Fruit fly (Drosophila melanogaster) whole organism, embryonic: ENCODE measurements around the gene Cad96Cb.

Experiments
- Bgb ChIP-seq: fragments of 200-800 bp; sonication (Bioruptor generic); IDR thresholded peaks from 2 replicates; pipeline ENCODE4 v1.3.6; 2022; ENCODE audit warnings: missing biosample characterization, missing genetic modification characterization; ENCODE audit not compliant: partially characterized antibody
- BtbVII ChIP-seq: fragments of 200-800 bp; sonication (Bioruptor generic); optimal IDR thresholded peaks from 3 replicates; lab custom pipeline; 2017; ENCODE audit warnings: missing biosample characterization, mild to moderate bottlenecking, missing genetic modification characterization
- C15 ChIP-seq: fragments of 200-800 bp; sonication (Bioruptor generic); IDR thresholded peaks from 3 replicates; pipeline ENCODE4 v1.3.6; 2022; ENCODE audit warnings: missing biosample characterization, missing genetic modification characterization
- CG10147 ChIP-seq: fragments of 200-800 bp; sonication (Bioruptor generic); optimal IDR thresholded peaks from 2 replicates; lab custom pipeline; 2019; ENCODE audit warnings: missing biosample characterization, mild to moderate bottlenecking, missing genetic modification characterization, moderate library complexity
- CG10267 ChIP-seq: fragments of 200-800 bp; sonication (Bioruptor generic); optimal IDR thresholded peaks from 2 replicates; lab custom pipeline; 2018; ENCODE audit warnings: missing biosample characterization, mild to moderate bottlenecking, missing genetic modification characterization, moderate library complexity
- CG12219 ChIP-seq: fragments of 200-800 bp; sonication (Bioruptor generic); optimal IDR thresholded peaks from 3 replicates; lab custom pipeline; 2018; ENCODE audit warnings: missing biosample characterization, mild to moderate bottlenecking, missing genetic modification characterization
- CG12391 ChIP-seq: fragments of 200-800 bp; sonication (Bioruptor generic); optimal IDR thresholded peaks from 3 replicates; lab custom pipeline; 2018; ENCODE audit warnings: missing biosample characterization, mild to moderate bottlenecking, missing genetic modification characterization, moderate library complexity
- CG14014 ChIP-seq: fragments of 200-800 bp; sonication (Bioruptor generic); IDR thresholded peaks from 2 replicates; pipeline ENCODE4 v1.3.6; 2022; ENCODE audit warnings: missing biosample characterization, missing genetic modification characterization
- CG14965 ChIP-seq: fragments of 200-800 bp; sonication (Bioruptor generic); optimal IDR thresholded peaks from 2 replicates; lab custom pipeline; 2016; ENCODE audit warnings: missing biosample characterization, missing genetic modification characterization, borderline replicate concordance
- CG15073 ChIP-seq: fragments of 200-800 bp; sonication (Bioruptor generic); optimal IDR thresholded peaks from 2 replicates; lab custom pipeline; 2016; ENCODE audit warnings: missing biosample characterization, missing genetic modification characterization
- CG15601 ChIP-seq: fragments of 200-800 bp; sonication (Bioruptor generic); optimal IDR thresholded peaks from 3 replicates; lab custom pipeline; 2019; ENCODE audit warnings: missing biosample characterization, mild to moderate bottlenecking, missing genetic modification characterization, moderate library complexity
- CG1602 ChIP-seq: fragments of 200-800 bp; sonication (Bioruptor generic); optimal IDR thresholded peaks from 3 replicates; lab custom pipeline; 2016; ENCODE audit warnings: missing biosample characterization, missing genetic modification characterization
- CG2199 ChIP-seq: fragments of 200-800 bp; sonication (Bioruptor generic); IDR thresholded peaks from 3 replicates; pipeline ENCODE4 v1.3.6; 2022; ENCODE audit warnings: missing biosample characterization, missing genetic modification characterization
- CG2678 ChIP-seq: fragments of 200-800 bp; sonication (Bioruptor generic); optimal IDR thresholded peaks from 3 replicates; lab custom pipeline; 2019; ENCODE audit warnings: missing biosample characterization, mild to moderate bottlenecking, missing genetic modification characterization, moderate library complexity
- CG2712 ChIP-seq: fragments of 200-800 bp; optimal IDR thresholded peaks from 3 replicates; lab custom pipeline; 2019; ENCODE audit warnings: missing biosample characterization, mild to moderate bottlenecking, missing genetic modification characterization, moderate library complexity
- CG33557 ChIP-seq: fragments of 200-800 bp; sonication (Bioruptor generic); optimal IDR thresholded peaks from 2 replicates; lab custom pipeline; 2019; ENCODE audit warnings: missing biosample characterization, mild to moderate bottlenecking, missing genetic modification characterization, moderate library complexity
- CG3726 ChIP-seq: fragments of 200-800 bp; sonication (Bioruptor generic); IDR thresholded peaks from 3 replicates; pipeline ENCODE4, ENCODE4 v1.3.6; 2022; ENCODE audit warnings: missing biosample characterization, missing genetic modification characterization
- CG42726 ChIP-seq: fragments of 200-800 bp; sonication (Bioruptor generic); IDR thresholded peaks from 2 replicates; pipeline ENCODE4 v1.3.6; 2022; ENCODE audit warnings: missing biosample characterization, missing genetic modification characterization; ENCODE audit not compliant: partially characterized antibody
- CG7271 ChIP-seq: fragments of 200-800 bp; sonication (Bioruptor generic); optimal IDR thresholded peaks from 2 replicates; lab custom pipeline; 2018; ENCODE audit warnings: missing biosample characterization, mild to moderate bottlenecking, missing genetic modification characterization, moderate library complexity
- CG9609 ChIP-seq: fragments of 200-800 bp; sonication (Bioruptor generic); optimal IDR thresholded peaks from 3 replicates; lab custom pipeline; 2016; ENCODE audit warnings: missing biosample characterization, missing genetic modification characterization
- CG9817 ChIP-seq: fragments of 200-800 bp; sonication (Bioruptor generic); optimal IDR thresholded peaks from 2 replicates; lab custom pipeline; 2018; ENCODE audit warnings: missing biosample characterization, mild to moderate bottlenecking, missing genetic modification characterization, moderate library complexity
- Fer1 ChIP-seq: fragments of 200-800 bp; sonication (Bioruptor generic); optimal IDR thresholded peaks from 2 replicates; lab custom pipeline; 2017; ENCODE audit warnings: missing biosample characterization, mild to moderate bottlenecking, missing genetic modification characterization
- Hmr ChIP-seq: fragments of 200-800 bp; sonication (Bioruptor generic); optimal IDR thresholded peaks from 3 replicates; lab custom pipeline; 2017; ENCODE audit warnings: mild to moderate bottlenecking, missing biosample characterization, missing genetic modification reagents, missing genetic modification characterization
- Lhr ChIP-seq: fragments of 200-800 bp; sonication (Bioruptor generic); optimal IDR thresholded peaks from 3 replicates; lab custom pipeline; 2017; ENCODE audit warnings: mild to moderate bottlenecking, missing biosample characterization, missing genetic modification reagents, missing genetic modification characterization
- Oli ChIP-seq: fragments of 200-800 bp; sonication (Bioruptor generic); optimal IDR thresholded peaks from 2 replicates; lab custom pipeline; 2018; ENCODE audit warnings: missing biosample characterization, mild to moderate bottlenecking, missing genetic modification characterization, moderate library complexity
- Rx ChIP-seq: fragments of 200-800 bp; sonication (Bioruptor generic); IDR thresholded peaks from 2 replicates; pipeline ENCODE4 v1.3.6; 2022; ENCODE audit warnings: missing biosample characterization, missing genetic modification characterization
- Spps ChIP-seq: fragments of 200-800 bp; sonication (Bioruptor generic); optimal IDR thresholded peaks from 2 replicates; lab custom pipeline; 2018; ENCODE audit warnings: missing biosample characterization, mild to moderate bottlenecking, missing genetic modification characterization
- Ssrp ChIP-seq: fragments of 200-800 bp; sonication (Bioruptor generic); optimal IDR thresholded peaks from 2 replicates; lab custom pipeline; 2018; ENCODE audit warnings: missing biosample characterization, mild to moderate bottlenecking, missing genetic modification characterization, moderate library complexity
- Stat92E ChIP-seq, 3 experiments: fragments of >200 bp in 2 of 3; fragments of 200-800 bp in 1 of 3; sonication (Bioruptor generic) in 1 of 3; optimal IDR thresholded peaks; 2 replicates each; lab custom pipeline; 2017 to 2019; ENCODE audit warnings: missing biosample characterization in 3 of 3, missing genetic modification characterization in 3 of 3, mild to moderate bottlenecking in 1 of 3, moderate library complexity in 1 of 3
- cg ChIP-seq: fragments of 200-800 bp; sonication (Bioruptor generic); optimal IDR thresholded peaks from 3 replicates; lab custom pipeline; 2019; ENCODE audit warnings: missing biosample characterization, mild to moderate bottlenecking, missing genetic modification characterization, moderate library complexity
- dmrt99B ChIP-seq: fragments of 200-800 bp; sonication (Bioruptor generic); optimal IDR thresholded peaks from 2 replicates; lab custom pipeline; 2018; ENCODE audit warnings: missing biosample characterization, mild to moderate bottlenecking, missing genetic modification characterization, moderate library complexity
- ems ChIP-seq: fragments of 200-800 bp; sonication (Bioruptor generic); optimal IDR thresholded peaks from 3 replicates; lab custom pipeline; 2016; ENCODE audit warnings: missing biosample characterization, missing genetic modification characterization
- fd96Cb ChIP-seq: fragments of 200-800 bp; sonication (Bioruptor generic); optimal IDR thresholded peaks from 2 replicates; lab custom pipeline; 2018; ENCODE audit warnings: missing biosample characterization, mild to moderate bottlenecking, missing genetic modification characterization, moderate library complexity
- fu2 ChIP-seq: fragments of 200-800 bp; sonication (Bioruptor generic); optimal IDR thresholded peaks from 2 replicates; lab custom pipeline; 2016; ENCODE audit warnings: missing biosample characterization, missing genetic modification characterization
- gfzf ChIP-seq: fragments of 200-800 bp; sonication (Bioruptor generic); optimal IDR thresholded peaks from 2 replicates; lab custom pipeline; 2016; ENCODE audit warnings: missing biosample characterization, mild to moderate bottlenecking, missing genetic modification characterization, moderate library complexity
- h ChIP-seq: fragments of >200 bp; optimal IDR thresholded peaks from 2 replicates; lab custom pipeline; 2017
- hth ChIP-seq: fragments of >200 bp; optimal IDR thresholded peaks from 2 replicates; lab custom pipeline; 2017; ENCODE audit warnings: inconsistent platforms
- jigr1 ChIP-seq: fragments of 200-800 bp; sonication (Bioruptor generic); IDR thresholded peaks from 3 replicates; pipeline ENCODE4 v1.3.6; 2022; ENCODE audit warnings: missing biosample characterization, missing genetic modification characterization
- p53 ChIP-seq: fragments of 200-800 bp; sonication (Bioruptor generic); optimal IDR thresholded peaks from 2 replicates; lab custom pipeline; 2016; ENCODE audit warnings: missing biosample characterization, missing genetic modification characterization
- pfk ChIP-seq: fragments of 200-800 bp; sonication (Bioruptor generic); optimal IDR thresholded peaks from 2 replicates; lab custom pipeline; 2018; ENCODE audit warnings: missing biosample characterization, mild to moderate bottlenecking, missing genetic modification characterization, moderate library complexity
- prd ChIP-seq, 3 experiments: fragments of >200 bp in 2 of 3; fragments of 200-800 bp in 1 of 3; sonication (Bioruptor generic) in 1 of 3; optimal IDR thresholded peaks in 2 of 3; IDR thresholded peaks in 1 of 3; 2 replicates in 2 of 3; 3 replicates in 1 of 3; pipeline versions ENCODE4 v1.3.6 to Lab custom; 2017 to 2022; ENCODE audit warnings: missing biosample characterization in 1 of 3, missing genetic modification characterization in 1 of 3
- slou ChIP-seq: fragments of 200-800 bp; sonication (Bioruptor generic); optimal IDR thresholded peaks from 3 replicates; lab custom pipeline; 2016; ENCODE audit warnings: missing biosample characterization, missing genetic modification characterization
- stc ChIP-seq: fragments of 200-800 bp; sonication (Bioruptor generic); IDR thresholded peaks from 2 replicates; pipeline ENCODE4 v1.3.6; 2022; ENCODE audit warnings: missing biosample characterization, missing genetic modification characterization
- sug ChIP-seq: fragments of 200-800 bp; optimal IDR thresholded peaks from 2 replicates; lab custom pipeline; 2019; ENCODE audit warnings: missing biosample characterization, mild to moderate bottlenecking, missing genetic modification characterization, moderate library complexity
- tap ChIP-seq: fragments of 200-800 bp; optimal IDR thresholded peaks from 3 replicates; lab custom pipeline; 2019; ENCODE audit warnings: missing biosample characterization, mild to moderate bottlenecking, missing genetic modification characterization, moderate library complexity
- toy ChIP-seq: fragments of 200-800 bp; sonication (Bioruptor generic); IDR thresholded peaks from 2 replicates; pipeline ENCODE4 v1.3.6; 2022; ENCODE audit warnings: missing biosample characterization, missing genetic modification characterization
- trem ChIP-seq: fragments of 200-800 bp; optimal IDR thresholded peaks from 3 replicates; lab custom pipeline; 2019; ENCODE audit warnings: missing biosample characterization, mild to moderate bottlenecking, missing genetic modification characterization, moderate library complexity
- vfl ChIP-seq: fragments of 200-800 bp; sonication (Bioruptor generic); optimal IDR thresholded peaks from 2 replicates; lab custom pipeline; 2016; ENCODE audit warnings: missing biosample characterization, missing genetic modification characterization
- zf30C ChIP-seq: fragments of 200-800 bp; sonication (Bioruptor generic); optimal IDR thresholded peaks from 3 replicates; lab custom pipeline; 2018; ENCODE audit warnings: missing biosample characterization, mild to moderate bottlenecking, missing genetic modification characterization

Cad96Cb gene

DNA sequence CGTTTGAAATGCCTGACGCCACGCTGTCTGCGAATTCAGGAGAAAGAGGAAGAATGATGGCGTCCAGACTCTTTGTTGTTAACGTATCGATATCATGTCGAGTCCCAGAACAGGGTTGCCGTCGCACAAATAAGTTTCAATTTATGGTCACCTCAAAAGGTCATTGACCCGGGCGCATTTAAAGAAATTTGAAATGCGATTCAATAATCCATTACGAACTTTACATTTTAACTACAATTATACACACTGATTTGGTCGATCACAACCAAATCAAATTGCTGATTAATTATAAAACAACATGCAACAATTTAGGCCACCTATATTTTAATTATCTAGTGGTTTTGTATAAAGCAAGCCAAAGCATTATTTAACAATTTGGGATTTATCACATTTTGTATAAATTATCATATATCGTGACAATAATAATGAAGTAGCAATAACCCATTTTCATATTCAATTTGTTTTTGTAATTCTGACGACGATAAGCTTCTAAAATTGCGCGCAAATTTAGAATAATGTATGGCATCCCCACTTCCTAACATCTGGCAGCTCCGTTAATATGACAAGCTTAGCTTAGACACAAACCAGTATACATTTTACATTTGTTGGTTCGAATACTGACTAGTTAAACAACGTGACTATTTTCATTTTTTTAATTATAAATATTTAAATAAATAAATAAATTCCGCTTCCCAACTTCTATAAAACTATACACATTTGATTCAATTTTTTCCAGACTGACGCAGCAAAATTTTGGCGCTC is 13.1 kb upstream of the Cad96Cb start, which contains the start of gene bam (continued):
- TF ChIP-seq Fer1 (GFP tag; lab: Kevin White, UChicago) (peak; percentile 15), cg (GFP tag; lab: Kevin White, UChicago) (no peak), CG9817 (tag; lab: Kevin White, UChicago) (no peak), Bgb (GFP tag; lab: Robert Waterston, UW) (peak; percentile 55; the same call in 1 of the 2 replicates), CG12219 (GFP tag; lab: Kevin White, UChicago) (no peak), BtbVII (GFP tag; lab: Kevin White, UChicago) (no peak), CG7271 (no peak), CG2712 (no peak), tap (tag; lab: Kevin White, UChicago) (peak; percentile 14), Ssrp (tag; lab: Kevin White, UChicago) (peak; percentile 34), Hmr (GFP tag; lab: Kevin White, UChicago) (peak; percentile 59), CG15601 (tag; lab: Kevin White, UChicago) (peak; percentile 22), Lhr (GFP tag; lab: Kevin White, UChicago) (peak; percentile 84), Spps (tag; lab: Kevin White, UChicago) (no peak), CG14965 (GFP tag; lab: Kevin White, UChicago) (no peak), CG2678 (no peak), trem (tag; lab: Kevin White, UChicago) (peak; percentile 71), p53 (GFP tag; lab: Kevin White, UChicago) (no peak), prd (optimal IDR thresholded peaks at IDR 0.05; lab: Kevin White, UChicago) (no peak), prd (GFP tag; IDR thresholded peaks at IDR 0.05; lab: Robert Waterston, UW) (no peak), zf30C (GFP tag; lab: Kevin White, UChicago) (no peak), fu2 (GFP tag; lab: Kevin White, UChicago) (no peak), sug (tag; lab: Kevin White, UChicago) (peak; percentile 46), Oli (tag; lab: Kevin White, UChicago) (no peak), CG14014 (GFP tag; lab: Robert Waterston, UW) (no peak), stc (GFP tag; lab: Robert Waterston, UW) (no peak), CG9609 (GFP tag; lab: Kevin White, UChicago) (no peak), CG1602 (GFP tag; lab: Kevin White, UChicago) (no peak), CG42726 (GFP tag; lab: Robert Waterston, UW) (peak; percentile 56; the same call in 1 of the 2 replicates), vfl (GFP tag; lab: Kevin White, UChicago) (no peak), CG2199 (GFP tag; lab: Robert Waterston, UW) (peak; percentile 59; the same call in 2 of the 3 replicates), CG3726 (GFP tag; lab: Robert Waterston, UW) (no peak), h (lab: Kevin White, UChicago) (no peak), dmrt99B (tag; lab: Kevin White, UChicago) (no peak), Stat92E (GFP tag; optimal IDR thresholded peaks at IDR 0.05; lab: Kevin White, UChicago) (no peak), CG10147 (no peak), gfzf (GFP tag; lab: Kevin White, UChicago) (peak; percentile 41), slou (GFP tag; lab: Kevin White, UChicago) (no peak), fd96Cb (tag; lab: Kevin White, UChicago) (no peak), pfk (GFP tag; lab: Kevin White, UChicago) (no peak), Rx (GFP tag; lab: Robert Waterston, UW) (no peak), toy (GFP tag; lab: Robert Waterston, UW) (no peak), jigr1 (GFP tag; lab: Robert Waterston, UW) (no peak), CG12391 (tag; lab: Kevin White, UChicago) (peak; percentile 33), CG10267 (peak; percentile 53), C15 (no peak), hth (lab: Kevin White, UChicago) (no peak), CG15073 (GFP tag; lab: Kevin White, UChicago) (no peak), ems (GFP tag; lab: Kevin White, UChicago) (no peak), CG33557 (GFP tag; lab: Kevin White, UChicago) (peak; percentile 15)
